Fruit fly (Drosophila melanogaster) whole organism, embryonic: ENCODE data around the gene Tcs6.

ENCODE experiments used
- ATbp ChIP-seq: fragments of 200-800 bp; sonication (Bioruptor generic); optimal IDR thresholded peaks from 2 replicates; lab custom pipeline; 2017; ENCODE audit warnings: missing biosample characterization, mild to moderate bottlenecking, missing genetic modification characterization, missing genetic modification reagents
- Bdp1 ChIP-seq: fragments of 200-800 bp; sonication (Bioruptor generic); optimal IDR thresholded peaks from 3 replicates; lab custom pipeline; 2016; ENCODE audit warnings: missing biosample characterization, missing genetic modification characterization
- Bgb ChIP-seq: fragments of 200-800 bp; sonication (Bioruptor generic); IDR thresholded peaks from 2 replicates; pipeline ENCODE4 v1.3.6; 2022; ENCODE audit warnings: missing biosample characterization, missing genetic modification characterization; ENCODE audit not compliant: partially characterized antibody
- CG10366 ChIP-seq: fragments of 200-800 bp; sonication (Bioruptor generic); IDR thresholded peaks from 2 replicates; pipeline ENCODE4 v1.3.6; 2022; ENCODE audit warnings: missing biosample characterization, missing genetic modification characterization
- CG11456 ChIP-seq: fragments of 200-800 bp; sonication (Bioruptor generic); IDR thresholded peaks from 3 replicates; pipeline ENCODE4 v1.3.6; 2022; ENCODE audit warnings: missing biosample characterization, missing genetic modification characterization
- CG11723 ChIP-seq: fragments of 200-800 bp; sonication (Bioruptor generic); optimal IDR thresholded peaks from 2 replicates; lab custom pipeline; 2017; ENCODE audit warnings: missing biosample characterization, mild to moderate bottlenecking, missing genetic modification characterization
- CG12769 ChIP-seq: fragments of 200-800 bp; sonication (Bioruptor generic); optimal IDR thresholded peaks from 2 replicates; lab custom pipeline; 2019; ENCODE audit warnings: missing biosample characterization, mild to moderate bottlenecking, missing genetic modification characterization, moderate library complexity
- CG13894 ChIP-seq: fragments of 200-800 bp; sonication (Bioruptor generic); optimal IDR thresholded peaks from 3 replicates; lab custom pipeline; 2018; ENCODE audit warnings: missing biosample characterization, mild to moderate bottlenecking, missing genetic modification characterization, moderate library complexity
- CG14050 ChIP-seq: fragments of 200-800 bp; sonication (Bioruptor generic); IDR thresholded peaks from 3 replicates; pipeline ENCODE4 v1.3.6; 2022; ENCODE audit warnings: missing biosample characterization, missing genetic modification characterization
- CG16813 ChIP-seq: fragments of 200-800 bp; sonication (Bioruptor generic); IDR thresholded peaks from 3 replicates; pipeline ENCODE4 v1.3.6; 2022; ENCODE audit warnings: missing biosample characterization, missing genetic modification characterization; ENCODE audit not compliant: partially characterized antibody
- CG17829 ChIP-seq: fragments of 200-800 bp; optimal IDR thresholded peaks from 2 replicates; lab custom pipeline; 2019; ENCODE audit warnings: missing biosample characterization, mild to moderate bottlenecking, missing genetic modification characterization, moderate library complexity
- CG18599 ChIP-seq: fragments of 200-800 bp; sonication (Bioruptor generic); optimal IDR thresholded peaks from 3 replicates; lab custom pipeline; 2017; ENCODE audit warnings: missing biosample characterization, missing genetic modification characterization, mild to moderate bottlenecking, moderate library complexity, missing genetic modification reagents
- CG31224 ChIP-seq: fragments of 200-800 bp; sonication (Bioruptor generic); IDR thresholded peaks from 2 replicates; pipeline ENCODE4 v1.3.6; 2022; ENCODE audit warnings: missing biosample characterization, missing genetic modification characterization
- CG31365 ChIP-seq: fragments of 200-800 bp; sonication (Bioruptor generic); optimal IDR thresholded peaks from 2 replicates; lab custom pipeline; 2018; ENCODE audit warnings: missing biosample characterization, mild to moderate bottlenecking, missing genetic modification characterization
- CG33557 ChIP-seq: fragments of 200-800 bp; sonication (Bioruptor generic); optimal IDR thresholded peaks from 2 replicates; lab custom pipeline; 2019; ENCODE audit warnings: missing biosample characterization, mild to moderate bottlenecking, missing genetic modification characterization, moderate library complexity
- CG34224 ChIP-seq: fragments of 200-800 bp; sonication (Bioruptor generic); IDR thresholded peaks from 3 replicates; pipeline ENCODE4 v1.3.6; 2022; ENCODE audit warnings: missing biosample characterization, missing genetic modification characterization; ENCODE audit not compliant: partially characterized antibody
- CG6654 ChIP-seq: fragments of 200-800 bp; sonication (Bioruptor generic); optimal IDR thresholded peaks from 2 replicates; lab custom pipeline; 2017; ENCODE audit warnings: missing biosample characterization, mild to moderate bottlenecking, missing genetic modification characterization
- CG9437 ChIP-seq: fragments of 200-800 bp; sonication (Bioruptor generic); optimal IDR thresholded peaks from 2 replicates; lab custom pipeline; 2018; ENCODE audit warnings: missing biosample characterization, mild to moderate bottlenecking, missing genetic modification characterization
- Chrac-16 ChIP-seq: fragments of 200-800 bp; sonication (Bioruptor generic); optimal IDR thresholded peaks from 3 replicates; lab custom pipeline; 2016; ENCODE audit warnings: missing biosample characterization, missing genetic modification characterization
- Deaf1 ChIP-seq: fragments of 200-800 bp; optimal IDR thresholded peaks from 3 replicates; lab custom pipeline; 2019; ENCODE audit warnings: missing biosample characterization, mild to moderate bottlenecking, missing genetic modification characterization, moderate library complexity
- GATAe ChIP-seq: fragments of 200-800 bp; sonication (Bioruptor generic); conservative IDR thresholded peaks from 2 replicates; pipeline ENCODE4 v1.3.6; 2022; ENCODE audit warnings: missing biosample characterization, missing genetic modification characterization
- Lhr ChIP-seq: fragments of 200-800 bp; sonication (Bioruptor generic); optimal IDR thresholded peaks from 3 replicates; lab custom pipeline; 2017; ENCODE audit warnings: mild to moderate bottlenecking, missing biosample characterization, missing genetic modification reagents, missing genetic modification characterization
- MBD-R2 ChIP-seq: fragments of 200-800 bp; sonication (Bioruptor generic); IDR thresholded peaks from 2 replicates; pipeline ENCODE4 v1.3.6; 2022; ENCODE audit warnings: missing biosample characterization, missing genetic modification characterization
- MESR4 ChIP-seq: fragments of 200-800 bp; sonication (Bioruptor generic); optimal IDR thresholded peaks from 2 replicates; lab custom pipeline; 2018; ENCODE audit warnings: missing biosample characterization, mild to moderate bottlenecking, missing genetic modification characterization, moderate library complexity
- Mad ChIP-seq: fragments of 200-800 bp; sonication (Bioruptor generic); optimal IDR thresholded peaks from 2 replicates; lab custom pipeline; 2016; ENCODE audit warnings: missing biosample characterization, missing genetic modification characterization
- Max ChIP-seq: fragments of 200-800 bp; sonication (Bioruptor generic); optimal IDR thresholded peaks from 2 replicates; lab custom pipeline; 2016; ENCODE audit warnings: missing biosample characterization, mild to moderate bottlenecking, missing genetic modification characterization
- Meics ChIP-seq: fragments of 200-800 bp; sonication (Bioruptor generic); optimal IDR thresholded peaks from 2 replicates; lab custom pipeline; 2017; ENCODE audit warnings: missing biosample characterization, mild to moderate bottlenecking, missing genetic modification characterization
- Sin3A ChIP-seq: fragments of >200 bp; optimal IDR thresholded peaks from 2 replicates; lab custom pipeline; 2018
- Sox100B ChIP-seq: fragments of 200-800 bp; sonication (Bioruptor generic); optimal IDR thresholded peaks from 3 replicates; lab custom pipeline; 2018; ENCODE audit warnings: missing biosample characterization, mild to moderate bottlenecking, missing genetic modification characterization
- Stat92E ChIP-seq, 3 experiments: fragments of >200 bp in 2 of 3; fragments of 200-800 bp in 1 of 3; sonication (Bioruptor generic) in 1 of 3; optimal IDR thresholded peaks; 2 replicates each; lab custom pipeline; 2017 to 2019; ENCODE audit warnings: missing biosample characterization in 3 of 3, missing genetic modification characterization in 3 of 3, mild to moderate bottlenecking in 1 of 3, moderate library complexity in 1 of 3
- cad ChIP-seq: fragments of >200 bp; optimal IDR thresholded peaks from 2 replicates; lab custom pipeline; 2017; ENCODE audit warnings: missing biosample characterization, missing genetic modification characterization
- chn ChIP-seq: fragments of 200-800 bp; sonication (Bioruptor generic); optimal IDR thresholded peaks from 2 replicates; lab custom pipeline; 2016; ENCODE audit warnings: missing biosample characterization, missing genetic modification characterization
- crol ChIP-seq: fragments of 200-800 bp; sonication (Bioruptor generic); IDR thresholded peaks from 2 replicates; pipeline ENCODE4 v1.3.6; 2022; ENCODE audit warnings: missing biosample characterization, missing genetic modification characterization
- da ChIP-seq: fragments of 200-800 bp; sonication (Bioruptor generic); optimal IDR thresholded peaks from 2 replicates; lab custom pipeline; 2016; ENCODE audit warnings: missing biosample characterization, missing genetic modification characterization
- dati ChIP-seq: fragments of 200-800 bp; sonication (Bioruptor generic); IDR thresholded peaks from 2 replicates; pipeline ENCODE4 v1.3.6; 2022; ENCODE audit warnings: missing biosample characterization, missing genetic modification characterization
- dmrt99B ChIP-seq: fragments of 200-800 bp; sonication (Bioruptor generic); optimal IDR thresholded peaks from 2 replicates; lab custom pipeline; 2018; ENCODE audit warnings: missing biosample characterization, mild to moderate bottlenecking, missing genetic modification characterization, moderate library complexity
- en ChIP-seq: fragments of 200-800 bp; sonication (Bioruptor generic); optimal IDR thresholded peaks from 2 replicates; lab custom pipeline; 2016; ENCODE audit warnings: missing biosample characterization, missing genetic modification characterization
- eve ChIP-seq, 2 experiments: fragments of >200 bp; optimal IDR thresholded peaks; 2 replicates each; lab custom pipeline; 2017; ENCODE audit warnings: missing biosample characterization in 2 of 2, missing genetic modification characterization in 2 of 2
- ftz-f1 ChIP-seq: fragments of 200-800 bp; sonication (Bioruptor generic); optimal IDR thresholded peaks from 2 replicates; lab custom pipeline; 2016; ENCODE audit warnings: missing biosample characterization, missing genetic modification characterization
- gcm ChIP-seq: fragments of 200-800 bp; sonication (Bioruptor generic); optimal IDR thresholded peaks from 2 replicates; lab custom pipeline; 2019; ENCODE audit warnings: missing biosample characterization, mild to moderate bottlenecking, missing genetic modification characterization, moderate library complexity
- pum ChIP-seq: fragments of 200-800 bp; sonication (Bioruptor generic); optimal IDR thresholded peaks from 2 replicates; lab custom pipeline; 2016; ENCODE audit warnings: missing biosample characterization, missing genetic modification characterization
- pzg ChIP-seq: fragments of 200-800 bp; sonication (Bioruptor generic); optimal IDR thresholded peaks from 3 replicates; lab custom pipeline; 2018; ENCODE audit warnings: missing biosample characterization, mild to moderate bottlenecking, missing genetic modification characterization, moderate library complexity
- repo ChIP-seq: fragments of 200-800 bp; sonication (Bioruptor generic); optimal IDR thresholded peaks from 2 replicates; lab custom pipeline; 2016; ENCODE audit warnings: missing biosample characterization, missing genetic modification characterization
- sd ChIP-seq: fragments of 200-800 bp; sonication (Bioruptor generic); optimal IDR thresholded peaks from 3 replicates; lab custom pipeline; 2018; ENCODE audit warnings: missing biosample characterization, mild to moderate bottlenecking, missing genetic modification characterization, moderate library complexity
- seq ChIP-seq: fragments of 200-800 bp; sonication (Bioruptor generic); IDR thresholded peaks from 2 replicates; pipeline ENCODE4 v1.3.6; 2022; ENCODE audit warnings: missing biosample characterization, missing genetic modification characterization
- sim ChIP-seq: fragments of 200-800 bp; sonication (Bioruptor generic); IDR thresholded peaks from 2 replicates; pipeline ENCODE4 v1.3.6; 2022; ENCODE audit warnings: missing biosample characterization, missing genetic modification characterization
- stc ChIP-seq: fragments of 200-800 bp; sonication (Bioruptor generic); IDR thresholded peaks from 2 replicates; pipeline ENCODE4 v1.3.6; 2022; ENCODE audit warnings: missing biosample characterization, missing genetic modification characterization
- unpg ChIP-seq: fragments of 200-800 bp; sonication (Bioruptor generic); optimal IDR thresholded peaks from 3 replicates; lab custom pipeline; 2018; ENCODE audit warnings: missing biosample characterization, mild to moderate bottlenecking, missing genetic modification characterization, moderate library complexity
- yki ChIP-seq: fragments of >200 bp; optimal IDR thresholded peaks from 3 replicates; lab custom pipeline; 2018
- zf30C ChIP-seq: fragments of 200-800 bp; sonication (Bioruptor generic); optimal IDR thresholded peaks from 3 replicates; lab custom pipeline; 2018; ENCODE audit warnings: missing biosample characterization, mild to moderate bottlenecking, missing genetic modification characterization

Tcs6 gene

dm6 chr3R:26104302-26105140 lies 46.5 kb upstream of the Tcs6 start (continued):
- no peak for TF ChIP-seq CG11456
- TF ChIP-seq CG6654 (GFP tag; lab: Kevin White, UChicago) = no peak
- no peak for TF ChIP-seq ATbp (GFP tag; lab: Kevin White, UChicago)
- no peak for TF ChIP-seq CG17829 (tag; lab: Kevin White, UChicago)
- no peak for TF ChIP-seq MESR4 (GFP tag; lab: Kevin White, UChicago)
- TF ChIP-seq crol (GFP tag; lab: Robert Waterston, UW) = no peak
- peak; percentile 8; the same call in 1 of the 2 replicates for TF ChIP-seq MBD-R2 (GFP tag; lab: Robert Waterston, UW)
- no peak for TF ChIP-seq CG16813 (GFP tag; lab: Robert Waterston, UW)
- no peak for TF ChIP-seq stc (GFP tag; lab: Robert Waterston, UW)
- TF ChIP-seq da (GFP tag; lab: Kevin White, UChicago) = no peak
- TF ChIP-seq cad (GFP tag; lab: Kevin White, UChicago) = no peak
- no peak for TF ChIP-seq CG31365 (tag; lab: Kevin White, UChicago)
- no peak for TF ChIP-seq CG13894 (tag; lab: Kevin White, UChicago)
- TF ChIP-seq CG18599 = peak; percentile 69
- no peak for TF ChIP-seq CG11723
- TF ChIP-seq unpg (GFP tag; lab: Kevin White, UChicago) = peak; percentile 29
- TF ChIP-seq Deaf1 (tag; lab: Kevin White, UChicago) = peak; percentile 44
- TF ChIP-seq CG31224 (GFP tag; lab: Robert Waterston, UW) = 0 out of 2 replicates have a peak, but pooled peaks have one; percentile 16
- no peak for TF ChIP-seq yki (lab: Kevin White, UChicago)
- TF ChIP-seq sd (tag; lab: Kevin White, UChicago) = peak; percentile 44
- no peak for TF ChIP-seq Mad (GFP tag; lab: Kevin White, UChicago)
- no peak for TF ChIP-seq dati (GFP tag; lab: Robert Waterston, UW)
- TF ChIP-seq GATAe (GFP tag; lab: Robert Waterston, UW) = no peak
- no peak for TF ChIP-seq CG34224
- no peak for TF ChIP-seq Max (GFP tag; lab: Kevin White, UChicago)
- no peak for TF ChIP-seq seq (GFP tag; lab: Robert Waterston, UW)
- TF ChIP-seq CG33557 = peak; percentile 9
- no peak for TF ChIP-seq Bdp1 (GFP tag; lab: Kevin White, UChicago)
- peak; percentile 70 for TF ChIP-seq Meics
- TF ChIP-seq dmrt99B (tag; lab: Kevin White, UChicago) = peak; percentile 26
- TF ChIP-seq en (GFP tag; lab: Kevin White, UChicago) = no peak
- peak; percentile 19 for TF ChIP-seq Sox100B (GFP tag; lab: Kevin White, UChicago)
- no peak for TF ChIP-seq gcm (GFP tag; lab: Kevin White, UChicago)
- TF ChIP-seq zf30C (GFP tag; lab: Kevin White, UChicago) = peak; percentile 46
- TF ChIP-seq Stat92E (GFP tag; optimal IDR thresholded peaks at IDR 0.05; lab: Kevin White, UChicago) = no peak
- TF ChIP-seq ftz-f1 (GFP tag; lab: Kevin White, UChicago) = no peak
- no peak for TF ChIP-seq CG9437 (GFP tag; lab: Kevin White, UChicago)
- no peak for TF ChIP-seq Bgb (GFP tag; lab: Robert Waterston, UW)
- TF ChIP-seq CG12769 (tag; lab: Kevin White, UChicago) = peak; percentile 23
- TF ChIP-seq repo (GFP tag; lab: Kevin White, UChicago) = no peak
- TF ChIP-seq CG10366 (GFP tag; lab: Robert Waterston, UW) = no peak
- TF ChIP-seq Chrac-16 (GFP tag; lab: Kevin White, UChicago) = no peak
- TF ChIP-seq chn = no peak
- TF ChIP-seq CG14050 (GFP tag; lab: Robert Waterston, UW) = no peak
- TF ChIP-seq sim (GFP tag; lab: Robert Waterston, UW) = no peak
- no peak for TF ChIP-seq Lhr (GFP tag; lab: Kevin White, UChicago)
- TF ChIP-seq Sin3A (lab: Kevin White, UChicago) = no peak
- TF ChIP-seq eve (GFP tag; optimal IDR thresholded peaks at IDR 0.05; lab: Kevin White, UChicago) = no peak
- TF ChIP-seq pzg = no peak
- TF ChIP-seq pum (GFP tag; lab: Kevin White, UChicago) = no peak
